Fruit fly (Drosophila melanogaster): Measurements from ENCODE around the gene BBS5.

Gene BBS5

DNA sequence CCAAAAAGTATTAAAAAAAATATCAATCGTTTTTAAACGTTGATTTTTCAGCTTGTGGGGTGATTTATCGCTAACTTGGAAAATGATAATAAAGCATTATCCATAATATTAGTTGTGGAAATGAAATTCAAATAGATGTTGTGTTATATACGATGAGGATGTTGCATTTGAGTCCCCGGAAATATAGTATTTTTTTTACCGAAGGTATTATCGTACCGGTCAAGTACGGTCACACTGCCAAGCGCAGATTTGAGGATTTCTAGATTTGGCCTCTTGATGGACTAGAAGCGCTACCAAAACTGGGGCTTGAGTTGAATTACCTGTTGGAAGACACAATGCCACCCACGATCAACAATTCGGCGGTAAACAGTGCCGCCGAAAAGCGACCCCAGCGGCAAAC is 40.7 kb upstream of the BBS5 start (continued):
- peak; percentile 2 for TF ChIP-seq CG9876 (GFP tag; optimal IDR thresholded peaks at IDR 0.05)
- TF ChIP-seq CG7928 (GFP tag; optimal IDR thresholded peaks at IDR 0.05) = no peak
- TF ChIP-seq CHES-1-like (GFP tag; optimal IDR thresholded peaks at IDR 0.05) = peak; percentile 38
- peak; percentile 17 for TF ChIP-seq Sry-δ (GFP tag; optimal IDR thresholded peaks at IDR 0.05)
- no peak for TF ChIP-seq CG10321 (GFP tag; IDR thresholded peaks at IDR 0.05)
- peak; percentile 65 for TF ChIP-seq phol (tag; optimal IDR thresholded peaks at IDR 0.05)
- no peak for TF ChIP-seq pb (GFP tag; optimal IDR thresholded peaks at IDR 0.05)
- TF ChIP-seq CG32532 (GFP tag; IDR thresholded peaks at IDR 0.05) = peak; percentile 59
- TF ChIP-seq CG1603 (tag; optimal IDR thresholded peaks at IDR 0.05) = peak; percentile 81
- TF ChIP-seq CG4854 (GFP tag; optimal IDR thresholded peaks at IDR 0.05) = peak; percentile 0
- TF ChIP-seq nmo (GFP tag; optimal IDR thresholded peaks at IDR 0.05) = peak; percentile 62
- peak; percentile 60; the same call in 1 of the 3 replicates for TF ChIP-seq Dbx (GFP tag; IDR thresholded peaks at IDR 0.05)
- TF ChIP-seq ken (GFP tag; IDR thresholded peaks at IDR 0.05) = peak; percentile 57; the same call in 1 of the 3 replicates
- peak; percentile 32 for TF ChIP-seq Chrac-16 (GFP tag; optimal IDR thresholded peaks at IDR 0.05)
- peak in 1 of 2 experiments; percentile 24 for TF ChIP-seq Pdp1 (GFP tag; optimal IDR thresholded peaks at IDR 0.05)
- peak; percentile 40 for TF ChIP-seq Bteb2 (GFP tag; optimal IDR thresholded peaks at IDR 0.05)
- TF ChIP-seq dmrt99B (tag; optimal IDR thresholded peaks at IDR 0.05) = no peak
- TF ChIP-seq cwo (GFP tag; optimal IDR thresholded peaks at IDR 0.05) = no peak
- no peak for TF ChIP-seq Antp (GFP tag; optimal IDR thresholded peaks at IDR 0.05)
- peak; percentile 98 for TF ChIP-seq her (GFP tag; optimal IDR thresholded peaks at IDR 0.05)
- peak; percentile 40; the same call in 1 of the 2 replicates for TF ChIP-seq Ptx1 (GFP tag; IDR thresholded peaks at IDR 0.05)
- peak; percentile 43 for TF ChIP-seq CG10267 (tag; optimal IDR thresholded peaks at IDR 0.05)
- TF ChIP-seq ase (GFP tag; IDR thresholded peaks at IDR 0.05) = 0 out of 3 replicates have a peak, but pooled peaks have one; percentile 15
- peak; percentile 67 for TF ChIP-seq Lhr (GFP tag; optimal IDR thresholded peaks at IDR 0.05)
- TF ChIP-seq CG2120 (GFP tag; optimal IDR thresholded peaks at IDR 0.05) = peak; percentile 61
- TF ChIP-seq CG15514 (GFP tag; optimal IDR thresholded peaks at IDR 0.05) = peak; percentile 19
- peak; percentile 11 for TF ChIP-seq ewg (GFP tag; optimal IDR thresholded peaks at IDR 0.05)
- TF ChIP-seq vvl (GFP tag; IDR thresholded peaks at IDR 0.05) = no peak; the same call in 1 of the 2 replicates
- TF ChIP-seq Fer2 (tag; optimal IDR thresholded peaks at IDR 0.05) = peak; percentile 32
- TF ChIP-seq CTCF (GFP tag; optimal IDR thresholded peaks at IDR 0.05) = no peak
- no peak for TF ChIP-seq Rx (GFP tag; IDR thresholded peaks at IDR 0.05)
- TF ChIP-seq CG16779 (GFP tag; IDR thresholded peaks at IDR 0.05) = no peak
- TF ChIP-seq Usf (GFP tag; optimal IDR thresholded peaks at IDR 0.05) = no peak
- peak; percentile 23; the same call in 1 of the 2 replicates for TF ChIP-seq Bgb (GFP tag; IDR thresholded peaks at IDR 0.05; ENCODE audit: partially characterized antibody)
- peak; percentile 48 for TF ChIP-seq CG12769 (tag; optimal IDR thresholded peaks at IDR 0.05)
- no peak for TF ChIP-seq dan (GFP tag; IDR thresholded peaks at IDR 0.05)
- TF ChIP-seq pzg (GFP tag; optimal IDR thresholded peaks at IDR 0.05) = peak; percentile 72
- 0 out of 2 replicates have a peak, but pooled peaks have one; percentile 22 for TF ChIP-seq CG11247 (GFP tag; IDR thresholded peaks at IDR 0.05)
- peak; percentile 49; the same call in 1 of the 2 replicates for TF ChIP-seq Xrp1 (GFP tag; IDR thresholded peaks at IDR 0.05)
- TF ChIP-seq ssp (GFP tag; IDR thresholded peaks at IDR 0.05) = peak; percentile 96
- TF ChIP-seq Dll (GFP tag; IDR thresholded peaks at IDR 0.05; ENCODE audit: partially characterized antibody) = no peak
- peak; percentile 26 for TF ChIP-seq CG8924 (tag; optimal IDR thresholded peaks at IDR 0.05)
- TF ChIP-seq CG2116 (GFP tag; optimal IDR thresholded peaks at IDR 0.05) = peak; percentile 35
- TF ChIP-seq twi (tag; optimal IDR thresholded peaks at IDR 0.05) = no peak
- TF ChIP-seq grau (tag; optimal IDR thresholded peaks at IDR 0.05) = peak; percentile 46
- TF ChIP-seq hbn (GFP tag; IDR thresholded peaks at IDR 0.05; ENCODE audit: partially characterized antibody) = no peak
- TF ChIP-seq chif (GFP tag; optimal IDR thresholded peaks at IDR 0.05) = peak; percentile 3 to 37
- peak; percentile 18 for TF ChIP-seq NfI (GFP tag; optimal IDR thresholded peaks at IDR 0.05)
- TF ChIP-seq CG10366 (GFP tag; IDR thresholded peaks at IDR 0.05) = peak; percentile 22; the same call in 1 of the 2 replicates
- no peak for TF ChIP-seq toy (GFP tag; IDR thresholded peaks at IDR 0.05)
- peak; percentile 54 for TF ChIP-seq Hsf (GFP tag; optimal IDR thresholded peaks at IDR 0.05)
